Worm (Caenorhabditis elegans) whole organism, L2 larva: ENCODE data around the gene srh-24.

Experiments
- C34F6.9 ChIP-seq: fragments of 150-350 bp; optimal IDR thresholded peaks from 2 replicates; lab custom pipeline; 2014; ENCODE audit warnings: missing biosample characterization, missing genetic modification characterization
- F13H6.1 ChIP-seq: sonication (generic microtip); optimal IDR thresholded peaks from 2 replicates; lab custom pipeline; 2016; ENCODE audit warnings: missing genetic modification characterization, missing compliant biosample characterization
- R02D3.7 ChIP-seq: fragments of 150-350 bp; optimal IDR thresholded peaks from 2 replicates; lab custom pipeline; 2014; ENCODE audit warnings: missing biosample characterization, missing genetic modification characterization
- Y55F3AM.14 ChIP-seq: fragments of 200-800 bp; sonication (Bioruptor generic); optimal IDR thresholded peaks from 2 replicates; lab custom pipeline; 2018; ENCODE audit warnings: mild to moderate bottlenecking, missing genetic modification characterization, missing compliant biosample characterization
- ZK546.5 ChIP-seq: sonication (generic microtip); optimal IDR thresholded peaks from 2 replicates; lab custom pipeline; 2017; ENCODE audit warnings: missing biosample characterization, missing genetic modification characterization
- alr-1 ChIP-seq: fragments of 150-350 bp; optimal IDR thresholded peaks from 2 replicates; lab custom pipeline; 2014; ENCODE audit warnings: missing biosample characterization, missing genetic modification characterization
- aly-2 ChIP-seq: fragments of 150-350 bp; optimal IDR thresholded peaks from 2 replicates; lab custom pipeline; 2014; ENCODE audit warnings: missing biosample characterization, missing genetic modification characterization
- ceh-16 ChIP-seq: fragments of 150-350 bp; optimal IDR thresholded peaks from 2 replicates; lab custom pipeline; 2014; ENCODE audit warnings: missing biosample characterization, missing genetic modification characterization
- ceh-82 ChIP-seq: fragments of 150-350 bp; optimal IDR thresholded peaks from 2 replicates; lab custom pipeline; 2014; ENCODE audit warnings: missing biosample characterization, missing genetic modification characterization
- egl-27 ChIP-seq: sonication (generic microtip); optimal IDR thresholded peaks from 3 replicates; lab custom pipeline; 2017; ENCODE audit warnings: missing biosample characterization, missing genetic modification reagents, missing genetic modification characterization
- elt-3 ChIP-seq: sonication (generic microtip); optimal IDR thresholded peaks from 2 replicates; lab custom pipeline; 2017; ENCODE audit warnings: missing biosample characterization, missing genetic modification characterization
- fos-1 ChIP-seq: fragments of 150-350 bp; optimal IDR thresholded peaks from 2 replicates; lab custom pipeline; 2014; ENCODE audit warnings: missing biosample characterization, missing genetic modification characterization
- lin-13 ChIP-seq: fragments of 150-350 bp; optimal IDR thresholded peaks from 2 replicates; lab custom pipeline; 2014; ENCODE audit warnings: missing biosample characterization, missing genetic modification reagents, missing genetic modification characterization
- lsy-2 ChIP-seq, 2 experiments: fragments of 150-350 bp in 1 of 2; sonication (generic microtip) in 1 of 2; optimal IDR thresholded peaks; 2 replicates each; lab custom pipeline; 2014 to 2017; ENCODE audit warnings: missing biosample characterization in 2 of 2, missing genetic modification characterization in 2 of 2
- mab-5 ChIP-seq: fragments of 150-350 bp; optimal IDR thresholded peaks from 2 replicates; lab custom pipeline; 2014; ENCODE audit warnings: missing biosample characterization, missing genetic modification characterization
- mbf-1 ChIP-seq: sonication (generic microtip); optimal IDR thresholded peaks from 2 replicates; lab custom pipeline; 2017; ENCODE audit warnings: missing biosample characterization, missing genetic modification characterization
- mdl-1 ChIP-seq, 2 experiments: fragments of 150-350 bp in 1 of 2; sonication (generic microtip) in 1 of 2; optimal IDR thresholded peaks; 2 replicates each; lab custom pipeline; 2017; ENCODE audit warnings: missing biosample characterization in 2 of 2, missing genetic modification characterization in 2 of 2
- nhr-10 ChIP-seq: sonication (generic microtip); optimal IDR thresholded peaks from 2 replicates; lab custom pipeline; 2017; ENCODE audit warnings: missing biosample characterization, missing genetic modification characterization
- nhr-11 ChIP-seq: fragments of 150-350 bp; optimal IDR thresholded peaks from 2 replicates; lab custom pipeline; 2014; ENCODE audit warnings: missing biosample characterization, missing genetic modification characterization
- nhr-12 ChIP-seq: fragments of 150-350 bp; optimal IDR thresholded peaks from 2 replicates; lab custom pipeline; 2014; ENCODE audit warnings: missing biosample characterization, missing genetic modification characterization
- nhr-129 ChIP-seq: fragments of 150-350 bp; optimal IDR thresholded peaks from 2 replicates; lab custom pipeline; 2014; ENCODE audit warnings: missing biosample characterization, missing genetic modification characterization
- nhr-21 ChIP-seq: fragments of 150-350 bp; optimal IDR thresholded peaks from 2 replicates; lab custom pipeline; 2014; ENCODE audit warnings: missing biosample characterization, missing genetic modification characterization
- nhr-23 ChIP-seq: fragments of 150-350 bp; optimal IDR thresholded peaks from 2 replicates; lab custom pipeline; 2014; ENCODE audit warnings: missing biosample characterization, missing genetic modification reagents, missing genetic modification characterization
- nhr-6 ChIP-seq: fragments of 150-350 bp; optimal IDR thresholded peaks from 2 replicates; lab custom pipeline; 2014; ENCODE audit warnings: missing biosample characterization, missing genetic modification characterization
- peb-1 ChIP-seq: fragments of 150-350 bp; optimal IDR thresholded peaks from 2 replicates; lab custom pipeline; 2014; ENCODE audit warnings: missing biosample characterization, missing genetic modification characterization
- sem-4 ChIP-seq: fragments of 150-350 bp; optimal IDR thresholded peaks from 2 replicates; lab custom pipeline; 2014; ENCODE audit warnings: missing biosample characterization, missing genetic modification reagents, missing genetic modification characterization
- skn-1 ChIP-seq: sonication (generic microtip); optimal IDR thresholded peaks from 2 replicates; lab custom pipeline; 2017; ENCODE audit warnings: missing biosample characterization, missing genetic modification characterization
- sma-9 ChIP-seq, 2 experiments: fragments of 150-350 bp in 1 of 2; sonication (generic microtip) in 1 of 2; optimal IDR thresholded peaks; 2 replicates each; lab custom pipeline; 2014 to 2016; ENCODE audit warnings: missing genetic modification characterization in 2 of 2, mild to moderate bottlenecking in 1 of 2, missing biosample characterization in 1 of 2, missing compliant biosample characterization in 1 of 2, missing genetic modification reagents in 1 of 2, moderate library complexity in 1 of 2
- unc-62 ChIP-seq: fragments of 150-350 bp; optimal IDR thresholded peaks from 2 replicates; lab custom pipeline; 2014; ENCODE audit warnings: missing biosample characterization, missing genetic modification reagents, missing genetic modification characterization
- ztf-4 ChIP-seq: fragments of 150-350 bp; optimal IDR thresholded peaks from 2 replicates; lab custom pipeline; 2014; ENCODE audit warnings: missing biosample characterization, missing genetic modification characterization

srh-24 gene

ce11 chrV:13909400-13909799 is 51.4 kb downstream of the srh-24 start, which contains the start of gene C06B3.7 (continued):
- no peak for TF ChIP-seq nhr-23
- no peak for TF ChIP-seq aly-2
- no peak for TF ChIP-seq nhr-11 (tag; lab: Kevin White, UChicago)
- no peak for TF ChIP-seq Y55F3AM.14 (GFP tag; lab: Kevin White, UChicago)
- no peak for TF ChIP-seq mbf-1 (tag; lab: Kevin White, UChicago)
- no peak for TF ChIP-seq R02D3.7 (tag; lab: Kevin White, UChicago)
- no peak for TF ChIP-seq nhr-6
- peak; percentile 65 for TF ChIP-seq F13H6.1
- peak; percentile 99 for TF ChIP-seq nhr-129
- TF ChIP-seq ceh-16 (tag; lab: Kevin White, UChicago): no peak
- TF ChIP-seq mdl-1 (tag; optimal IDR thresholded peaks at IDR 0.05; lab: Kevin White, UChicago): peak in 1 of 2 experiments; percentile 74
- TF ChIP-seq sma-9 (GFP tag; optimal IDR thresholded peaks at IDR 0.05; lab: Kevin White, UChicago): peak; percentile 96
- TF ChIP-seq sma-9 (tag; optimal IDR thresholded peaks at IDR 0.05; lab: Kevin White, UChicago): no peak
- peak; percentile 47 for TF ChIP-seq lin-13 (GFP tag; lab: Kevin White, UChicago)
- TF ChIP-seq ztf-4: peak; percentile 75
- no peak for TF ChIP-seq alr-1
- peak; percentile 93 for TF ChIP-seq nhr-21 (tag; lab: Kevin White, UChicago)
- TF ChIP-seq mab-5 (tag; lab: Kevin White, UChicago): peak; percentile 24
- TF ChIP-seq C34F6.9: peak; percentile 91
- peak; percentile 77 for TF ChIP-seq fos-1 (tag; lab: Kevin White, UChicago)
- TF ChIP-seq ceh-82 (tag; lab: Kevin White, UChicago): no peak
- no peak for TF ChIP-seq unc-62 (GFP tag; lab: Kevin White, UChicago)
- TF ChIP-seq sem-4 (tag; lab: Kevin White, UChicago): peak; percentile 85
- TF ChIP-seq elt-3 (tag; lab: Kevin White, UChicago): no peak
- TF ChIP-seq, all 48 proteins: peak for 22

- TF ChIP-seq F13H6.1 (no peak), peb-1 (tag; lab: Kevin White, UChicago) (no peak), ztf-4 (no peak), ZK546.5 (tag; lab: Kevin White, UChicago) (no peak), nhr-23 (no peak), nhr-12 (no peak), ceh-82 (tag; lab: Kevin White, UChicago) (no peak), unc-62 (GFP tag; lab: Kevin White, UChicago) (no peak), aly-2 (no peak), nhr-6 (no peak), fos-1 (tag; lab: Kevin White, UChicago) (no peak), egl-27 (tag; lab: Kevin White, UChicago) (no peak), lsy-2 (tag; optimal IDR thresholded peaks at IDR 0.05; lab: Kevin White, UChicago) (no peak), nhr-10 (tag; lab: Kevin White, UChicago) (no peak), skn-1 (no peak)
These were observed 52.0 kb downstream of the srh-24 start, which contains the start of gene C06B3.6 for ce11 chrV:13908916-13909176. TSS of gene C06B3.6 (minus strand) at chrV:13908967.
